Worm (Caenorhabditis elegans) whole organism, L2 larva: ENCODE results near the gene B0280.11.

Experiments used
- elt-3 ChIP-seq: sonication (generic microtip); optimal IDR thresholded peaks from 2 replicates; lab custom pipeline; 2017; ENCODE audit warnings: missing biosample characterization, missing genetic modification characterization
- unc-62 ChIP-seq: fragments of 150-350 bp; optimal IDR thresholded peaks from 2 replicates; lab custom pipeline; 2014; ENCODE audit warnings: missing biosample characterization, missing genetic modification reagents, missing genetic modification characterization
- ztf-11 ChIP-seq: sonication (generic microtip); optimal IDR thresholded peaks from 2 replicates; lab custom pipeline; 2017; ENCODE audit warnings: missing biosample characterization, missing genetic modification characterization

DNA sequence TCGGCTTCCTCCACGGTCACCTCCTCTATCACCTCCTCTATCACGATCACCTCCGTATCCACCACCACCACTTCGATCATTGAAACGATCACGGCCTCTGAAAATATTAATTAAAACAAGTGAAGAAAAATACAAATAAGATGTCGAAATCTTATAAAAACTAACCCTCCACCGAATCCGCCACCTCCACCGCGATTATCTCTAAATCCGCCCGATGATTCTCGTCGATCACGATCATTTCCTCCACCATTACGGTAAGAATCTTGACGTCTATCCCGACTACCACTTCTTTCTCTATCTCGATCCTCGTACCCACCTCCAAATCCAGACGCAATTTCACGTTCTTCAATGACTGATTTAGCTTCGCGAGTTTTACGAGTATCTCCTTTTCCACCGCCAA lies 21.2 kb upstream of the B0280.11 start:
- no peak for TF ChIP-seq ztf-11 (tag; lab: Kevin White, UChicago)
- no peak for TF ChIP-seq elt-3 (tag; lab: Kevin White, UChicago)
- TF ChIP-seq unc-62 (GFP tag; lab: Kevin White, UChicago) = no peak
